Worm (Caenorhabditis elegans): ENCODE results near the gene cyn-6.

DNA sequence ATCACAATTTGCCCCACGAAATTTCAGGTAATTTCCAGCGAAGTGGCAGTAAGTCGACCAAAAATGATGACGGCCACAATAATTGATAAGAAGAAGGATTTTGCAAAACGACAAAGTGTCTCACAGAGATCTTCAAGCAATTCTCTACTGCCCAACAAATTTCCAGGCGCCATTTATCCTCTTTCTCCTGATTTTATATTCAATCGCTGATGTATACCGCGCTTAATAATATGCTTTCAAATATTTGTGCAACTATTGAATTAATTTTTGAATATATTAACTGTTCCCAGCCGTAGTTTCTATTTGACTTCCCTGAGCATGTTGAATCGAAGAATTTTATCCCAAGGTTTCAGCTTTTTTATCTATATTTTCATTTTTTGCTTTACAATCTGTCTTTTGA is 2.3 kb upstream of the cyn-6 start, which contains the start of gene tpst-2:
- TF ChIP-seq ama-1 (optimal IDR thresholded peaks at IDR 0.05) (no peak), ama-1 (GFP tag; optimal IDR thresholded peaks at IDR 0.05) (no peak), hlh-12 (tag; optimal IDR thresholded peaks at IDR 0.05) (no peak), snpc-4 (GFP tag; optimal IDR thresholded peaks at IDR 0.05) (no peak), snpc-4 (tag; optimal IDR thresholded peaks at IDR 0.05) (no peak), unc-62 (GFP tag; optimal IDR thresholded peaks at IDR 0.05) (no peak), rpc-1 (optimal IDR thresholded peaks at IDR 0.05) (no peak), rpc-1 (tag; optimal IDR thresholded peaks at IDR 0.05) (no peak), attf-3 (GFP tag; conservative IDR thresholded peaks at IDR 0.05) (no peak), C06A6.2 (GFP tag; conservative IDR thresholded peaks at IDR 0.05) (no peak)
